Fruit fly (Drosophila melanogaster) whole organism, embryonic: ENCODE results near the gene cher.
A peak's percentile ranks its signal among the peaks of the same experiment; 100 is the strongest.

Source experiments
- ATbp ChIP-seq: fragments of 200-800 bp; sonication (Bioruptor generic); optimal IDR thresholded peaks from 2 replicates; lab custom pipeline; 2017; ENCODE audit warnings: missing biosample characterization, mild to moderate bottlenecking, missing genetic modification characterization, missing genetic modification reagents
- Atf3 ChIP-seq: fragments of 200-800 bp; sonication (Bioruptor generic); optimal IDR thresholded peaks from 3 replicates; lab custom pipeline; 2016; ENCODE audit warnings: missing biosample characterization, missing genetic modification characterization
- CG10274 ChIP-seq: fragments of 200-800 bp; sonication (Bioruptor generic); optimal IDR thresholded peaks from 3 replicates; lab custom pipeline; 2017; ENCODE audit warnings: missing biosample characterization, mild to moderate bottlenecking, missing genetic modification characterization
- CG10543 ChIP-seq: fragments of 200-800 bp; sonication (Bioruptor generic); optimal IDR thresholded peaks from 3 replicates; lab custom pipeline; 2017; ENCODE audit warnings: missing biosample characterization, mild to moderate bottlenecking, missing genetic modification characterization, moderate library complexity
- CG10654 ChIP-seq: fragments of 200-800 bp; sonication (Bioruptor generic); optimal IDR thresholded peaks from 2 replicates; lab custom pipeline; 2016; ENCODE audit warnings: missing biosample characterization, missing genetic modification characterization
- CG13287 ChIP-seq: fragments of 200-800 bp; sonication (Bioruptor generic); IDR thresholded peaks from 2 replicates; pipeline ENCODE4 v1.3.6; 2022; ENCODE audit warnings: missing biosample characterization, missing genetic modification characterization; ENCODE audit not compliant: partially characterized antibody
- CG13296 ChIP-seq: fragments of 200-800 bp; sonication (Bioruptor generic); optimal IDR thresholded peaks from 3 replicates; lab custom pipeline; 2018; ENCODE audit warnings: missing biosample characterization, mild to moderate bottlenecking, missing genetic modification characterization
- CG14441 ChIP-seq: fragments of 200-800 bp; sonication (Bioruptor generic); IDR thresholded peaks from 2 replicates; pipeline ENCODE4 v1.3.6; 2022; ENCODE audit warnings: missing biosample characterization, missing genetic modification characterization
- CG17361 ChIP-seq: fragments of 200-800 bp; sonication (Bioruptor generic); IDR thresholded peaks from 3 replicates; pipeline ENCODE4 v1.3.6; 2022; ENCODE audit warnings: missing biosample characterization, missing genetic modification characterization
- CG18262 ChIP-seq: fragments of 200-800 bp; optimal IDR thresholded peaks from 3 replicates; lab custom pipeline; 2019; ENCODE audit warnings: missing biosample characterization, mild to moderate bottlenecking, missing genetic modification characterization, moderate library complexity
- CG3726 ChIP-seq: fragments of 200-800 bp; sonication (Bioruptor generic); IDR thresholded peaks from 3 replicates; pipeline ENCODE4, ENCODE4 v1.3.6; 2022; ENCODE audit warnings: missing biosample characterization, missing genetic modification characterization
- CG4360 ChIP-seq: fragments of 200-800 bp; sonication (Bioruptor generic); IDR thresholded peaks from 2 replicates; pipeline ENCODE4 v1.3.6; 2022; ENCODE audit warnings: missing biosample characterization, missing genetic modification characterization
- CG7357 ChIP-seq: fragments of 200-800 bp; sonication (Bioruptor generic); IDR thresholded peaks from 3 replicates; pipeline ENCODE4 v1.3.6; 2022; ENCODE audit warnings: missing biosample characterization, missing genetic modification characterization
- CG7556 ChIP-seq: fragments of 200-800 bp; sonication (Bioruptor generic); optimal IDR thresholded peaks from 2 replicates; lab custom pipeline; 2017; ENCODE audit warnings: missing biosample characterization, mild to moderate bottlenecking, missing genetic modification characterization
- CG7745 ChIP-seq: fragments of 200-800 bp; sonication (Bioruptor generic); optimal IDR thresholded peaks from 2 replicates; lab custom pipeline; 2018; ENCODE audit warnings: missing biosample characterization, mild to moderate bottlenecking, missing genetic modification characterization, moderate library complexity
- CG7839 ChIP-seq: fragments of 200-800 bp; sonication (Bioruptor generic); optimal IDR thresholded peaks from 3 replicates; lab custom pipeline; 2018; ENCODE audit warnings: missing biosample characterization, mild to moderate bottlenecking, missing genetic modification characterization, moderate library complexity
- CG8765 ChIP-seq: fragments of 200-800 bp; sonication (Bioruptor generic); IDR thresholded peaks from 2 replicates; pipeline ENCODE4 v1.3.6; 2022; ENCODE audit warnings: missing biosample characterization, missing genetic modification characterization
- D19A ChIP-seq: fragments of 200-800 bp; optimal IDR thresholded peaks from 3 replicates; lab custom pipeline; 2019; ENCODE audit warnings: missing biosample characterization, mild to moderate bottlenecking, missing genetic modification characterization, moderate library complexity
- Deaf1 ChIP-seq: fragments of 200-800 bp; optimal IDR thresholded peaks from 3 replicates; lab custom pipeline; 2019; ENCODE audit warnings: missing biosample characterization, mild to moderate bottlenecking, missing genetic modification characterization, moderate library complexity
- Ets65A ChIP-seq: fragments of 200-800 bp; sonication (Bioruptor generic); peaks from one replicate; lab custom pipeline; 2016; ENCODE audit warnings: missing biosample characterization, missing genetic modification characterization
- Hsf ChIP-seq: fragments of 200-800 bp; sonication (Bioruptor generic); optimal IDR thresholded peaks from 3 replicates; lab custom pipeline; 2016; ENCODE audit warnings: missing biosample characterization, missing genetic modification characterization
- Lhr ChIP-seq: fragments of 200-800 bp; sonication (Bioruptor generic); optimal IDR thresholded peaks from 3 replicates; lab custom pipeline; 2017; ENCODE audit warnings: mild to moderate bottlenecking, missing biosample characterization, missing genetic modification reagents, missing genetic modification characterization
- Med ChIP-seq: fragments of 200-800 bp; sonication (Bioruptor generic); peaks from one replicate; lab custom pipeline; 2016; ENCODE audit warnings: missing biosample characterization, missing genetic modification characterization, mild to moderate bottlenecking, inconsistent platforms, moderate library complexity
- Trl ChIP-seq, 3 experiments: fragments of >200 bp in 2 of 3; fragments of 200-800 bp in 1 of 3; sonication (Bioruptor generic) in 1 of 3; optimal IDR thresholded peaks; 2 replicates in 1 of 3; 3 replicates in 2 of 3; lab custom pipeline; 2016 to 2017; ENCODE audit warnings: missing biosample characterization in 1 of 3, missing genetic modification characterization in 1 of 3
- aop ChIP-seq: fragments of 200-800 bp; sonication (Bioruptor generic); IDR thresholded peaks from 2 replicates; pipeline ENCODE4 v1.3.6; 2022; ENCODE audit warnings: missing biosample characterization, missing genetic modification characterization
- ash1 ChIP-seq: fragments of 200-800 bp; sonication (Bioruptor generic); optimal IDR thresholded peaks from 2 replicates; lab custom pipeline; 2018; ENCODE audit warnings: missing biosample characterization, mild to moderate bottlenecking, missing genetic modification characterization
- bsh ChIP-seq, 2 experiments: fragments of 200-800 bp; sonication (Bioruptor generic); optimal IDR thresholded peaks; 2 replicates each; lab custom pipeline; 2017 to 2018; ENCODE audit warnings: mild to moderate bottlenecking in 2 of 2, missing biosample characterization in 2 of 2, missing genetic modification characterization in 2 of 2, moderate library complexity in 1 of 2
- caup ChIP-seq: fragments of 200-800 bp; sonication (Bioruptor generic); optimal IDR thresholded peaks from 3 replicates; lab custom pipeline; 2017; ENCODE audit warnings: missing biosample characterization, mild to moderate bottlenecking, missing genetic modification characterization, moderate library complexity; ENCODE audit not compliant: severe bottlenecking
- cg ChIP-seq: fragments of 200-800 bp; sonication (Bioruptor generic); optimal IDR thresholded peaks from 3 replicates; lab custom pipeline; 2019; ENCODE audit warnings: missing biosample characterization, mild to moderate bottlenecking, missing genetic modification characterization, moderate library complexity
- croc ChIP-seq: fragments of 200-800 bp; sonication (Bioruptor generic); conservative IDR thresholded peaks from 3 replicates; pipeline ENCODE4 v1.3.6; 2022; ENCODE audit warnings: missing biosample characterization, missing genetic modification characterization
- crp ChIP-seq, 2 experiments: fragments of 200-800 bp; sonication (Bioruptor generic); optimal IDR thresholded peaks; 2 replicates in 1 of 2; 3 replicates in 1 of 2; lab custom pipeline; 2017; ENCODE audit warnings: missing biosample characterization in 2 of 2, missing genetic modification characterization in 2 of 2, mild to moderate bottlenecking in 1 of 2, moderate library complexity in 1 of 2
- gce ChIP-seq: fragments of 200-800 bp; sonication (Bioruptor generic); IDR thresholded peaks from 3 replicates; pipeline ENCODE4 v1.3.6; 2022; ENCODE audit warnings: missing biosample characterization, missing genetic modification characterization
- h ChIP-seq: fragments of >200 bp; optimal IDR thresholded peaks from 2 replicates; lab custom pipeline; 2017
- ind ChIP-seq: fragments of 200-800 bp; sonication (Bioruptor generic); optimal IDR thresholded peaks from 3 replicates; lab custom pipeline; 2016; ENCODE audit warnings: missing biosample characterization, missing genetic modification characterization
- kni ChIP-seq: fragments of 200-800 bp; sonication (Bioruptor generic); optimal IDR thresholded peaks from 3 replicates; lab custom pipeline; 2017; ENCODE audit warnings: mild to moderate bottlenecking, missing biosample characterization, missing genetic modification reagents, missing genetic modification characterization
- lbe ChIP-seq: fragments of 200-800 bp; sonication (Bioruptor generic); optimal IDR thresholded peaks from 2 replicates; lab custom pipeline; 2016; ENCODE audit warnings: missing biosample characterization, mild to moderate bottlenecking, missing genetic modification characterization
- nom ChIP-seq: fragments of 200-800 bp; sonication (Bioruptor generic); optimal IDR thresholded peaks from 2 replicates; lab custom pipeline; 2017; ENCODE audit warnings: missing biosample characterization, missing genetic modification characterization, mild to moderate bottlenecking, moderate library complexity, missing genetic modification reagents
- otp ChIP-seq: fragments of 200-800 bp; sonication (Bioruptor generic); IDR thresholded peaks from 3 replicates; pipeline ENCODE4, ENCODE4 v1.3.6; 2022; ENCODE audit warnings: missing biosample characterization, missing genetic modification characterization
- pum ChIP-seq: fragments of 200-800 bp; sonication (Bioruptor generic); optimal IDR thresholded peaks from 2 replicates; lab custom pipeline; 2016; ENCODE audit warnings: missing biosample characterization, missing genetic modification characterization
- row ChIP-seq: fragments of 200-800 bp; sonication (Bioruptor generic); IDR thresholded peaks from 3 replicates; pipeline ENCODE4 v1.3.6; 2022; ENCODE audit warnings: missing biosample characterization, missing genetic modification characterization
- sens ChIP-seq: fragments of 200-800 bp; sonication (Bioruptor generic); peaks from one replicate; lab custom pipeline; 2016; ENCODE audit warnings: missing biosample characterization, missing genetic modification characterization
- sqz ChIP-seq: fragments of 200-800 bp; sonication (Bioruptor generic); optimal IDR thresholded peaks from 3 replicates; lab custom pipeline; 2018; ENCODE audit warnings: missing biosample characterization, mild to moderate bottlenecking, missing genetic modification characterization
- stwl ChIP-seq: fragments of 200-800 bp; sonication (Bioruptor generic); optimal IDR thresholded peaks from 3 replicates; lab custom pipeline; 2018; ENCODE audit warnings: missing biosample characterization, mild to moderate bottlenecking, missing genetic modification characterization, moderate library complexity
- toy ChIP-seq: fragments of 200-800 bp; sonication (Bioruptor generic); IDR thresholded peaks from 2 replicates; pipeline ENCODE4 v1.3.6; 2022; ENCODE audit warnings: missing biosample characterization, missing genetic modification characterization
- trem ChIP-seq: fragments of 200-800 bp; optimal IDR thresholded peaks from 3 replicates; lab custom pipeline; 2019; ENCODE audit warnings: missing biosample characterization, mild to moderate bottlenecking, missing genetic modification characterization, moderate library complexity
- twi ChIP-seq: fragments of 200-800 bp; optimal IDR thresholded peaks from 2 replicates; lab custom pipeline; 2019; ENCODE audit warnings: missing biosample characterization, mild to moderate bottlenecking, missing genetic modification characterization, moderate library complexity
- tx ChIP-seq: fragments of 200-800 bp; sonication (Bioruptor generic); optimal IDR thresholded peaks from 2 replicates; lab custom pipeline; 2016; ENCODE audit warnings: missing biosample characterization, missing genetic modification characterization

The cher gene

DNA sequence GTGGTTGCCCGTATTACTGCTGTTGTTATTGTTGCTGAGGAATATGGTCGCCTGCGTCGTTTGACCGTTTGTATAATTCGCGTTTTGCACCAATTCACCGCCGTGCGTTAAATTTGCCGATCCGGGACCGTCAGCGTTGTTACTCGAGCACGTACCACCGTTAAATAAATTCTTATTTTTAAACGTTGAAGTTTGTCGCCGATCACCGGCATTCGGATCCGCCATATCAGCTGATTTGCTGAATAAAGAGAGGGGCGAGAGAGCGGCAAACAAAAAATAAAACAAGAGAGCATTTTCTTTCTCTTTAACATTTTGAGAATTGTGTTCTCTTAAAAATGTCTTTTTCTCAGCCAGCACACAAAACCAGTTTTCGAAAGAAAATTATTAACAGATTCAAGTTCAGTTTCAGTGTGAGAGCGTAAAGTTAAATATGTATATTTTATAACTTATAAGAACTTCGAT, 6.2 kb downstream of the cher start (continued):
- TF ChIP-seq lbe (GFP tag; lab: Kevin White, UChicago) (peak; percentile 62), tx (GFP tag; lab: Kevin White, UChicago) (no peak), Deaf1 (tag; lab: Kevin White, UChicago) (peak; percentile 85), Lhr (GFP tag; lab: Kevin White, UChicago) (no peak), Trl (optimal IDR thresholded peaks at IDR 0.05; lab: Kevin White, UChicago) (peak; percentile 90 to 91), Trl (GFP tag; optimal IDR thresholded peaks at IDR 0.05; lab: Kevin White, UChicago) (no peak), CG7745 (tag; lab: Kevin White, UChicago) (peak; percentile 35), cg (GFP tag; lab: Kevin White, UChicago) (peak; percentile 43), CG4360 (GFP tag; lab: Robert Waterston, UW) (peak; percentile 62; the same call in 1 of the 2 replicates), sens (GFP tag; lab: Kevin White, UChicago) (peak; percentile 42), ash1 (GFP tag; lab: Kevin White, UChicago) (peak; percentile 7), CG7839 (tag; lab: Kevin White, UChicago) (no peak), crp (GFP tag; optimal IDR thresholded peaks at IDR 0.05; lab: Kevin White, UChicago) (peak in 1 of 2 experiments; percentile 70), CG13296 (GFP tag; lab: Kevin White, UChicago) (peak; percentile 18), CG10543 (GFP tag; lab: Kevin White, UChicago) (peak; percentile 50), stwl (peak; percentile 18), CG13287 (GFP tag; lab: Robert Waterston, UW) (peak; percentile 60), twi (tag; lab: Kevin White, UChicago) (no peak), gce (0 out of 3 replicates have a peak, but pooled peaks have one; percentile 27)

DNA sequence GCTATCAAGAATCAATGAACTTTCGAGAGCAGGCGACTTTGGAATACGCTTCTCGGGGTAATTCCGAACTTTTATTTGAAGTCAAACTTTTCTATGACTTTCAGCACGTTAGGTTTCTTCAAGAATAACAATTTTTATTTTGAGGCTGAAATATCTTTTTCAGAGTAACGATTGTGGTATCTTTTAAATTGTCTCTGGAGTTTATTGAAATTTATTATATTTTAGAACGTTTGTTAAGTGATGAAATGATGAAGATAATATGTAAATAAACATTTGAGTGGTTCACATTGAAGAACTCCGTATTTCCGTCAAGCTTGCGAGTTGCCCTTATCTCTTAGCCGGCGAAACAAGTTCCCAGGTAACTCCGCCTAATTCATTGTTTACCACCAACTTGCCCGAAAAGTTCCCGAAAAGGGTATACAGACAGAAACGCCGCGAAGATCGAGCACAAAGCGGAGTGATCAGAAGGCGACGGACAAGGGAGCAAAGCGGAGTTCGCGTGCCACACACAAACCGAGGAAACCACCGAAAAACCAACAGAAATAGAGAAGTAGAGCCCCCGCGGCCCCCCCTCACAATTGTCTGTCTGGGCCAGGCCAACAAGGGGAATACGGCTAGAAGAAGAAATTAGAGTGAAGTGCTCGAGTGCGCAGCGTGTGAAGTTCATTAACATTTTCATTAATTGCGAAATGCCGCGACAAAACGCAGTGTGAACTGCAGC, 7.4 kb downstream of the cher start:
- TF ChIP-seq stwl (no peak), kni (GFP tag; lab: Kevin White, UChicago) (peak; percentile 61), CG10543 (GFP tag; lab: Kevin White, UChicago) (no peak), bsh (GFP tag; optimal IDR thresholded peaks at IDR 0.05; lab: Kevin White, UChicago) (peak in 1 of 2 experiments; percentile 55), toy (GFP tag; lab: Robert Waterston, UW) (no peak), Med (GFP tag; lab: Kevin White, UChicago) (peak; percentile 74), CG14441 (GFP tag; lab: Robert Waterston, UW) (no peak), croc (GFP tag; lab: Robert Waterston, UW) (no peak), CG7556 (GFP tag; lab: Kevin White, UChicago) (peak; percentile 31), ind (no peak), D19A (peak; percentile 95), sqz (GFP tag; lab: Kevin White, UChicago) (no peak), CG3726 (GFP tag; lab: Robert Waterston, UW) (0 out of 3 replicates have a peak, but pooled peaks have one; percentile 5), CG10654 (GFP tag; lab: Kevin White, UChicago) (no peak), row (GFP tag; lab: Robert Waterston, UW) (peak; percentile 53; the same call in 2 of the 3 replicates), CG17361 (peak; percentile 69; the same call in 2 of the 3 replicates), Ets65A (GFP tag; lab: Kevin White, UChicago) (no peak), Hsf (GFP tag; lab: Kevin White, UChicago) (peak; percentile 11), otp (GFP tag; lab: Robert Waterston, UW) (0 out of 3 replicates have a peak, but pooled peaks have one; percentile 35), aop (GFP tag; lab: Robert Waterston, UW) (no peak), ATbp (GFP tag; lab: Kevin White, UChicago) (no peak), nom (GFP tag; lab: Kevin White, UChicago) (peak; percentile 25), Atf3 (GFP tag; lab: Kevin White, UChicago) (no peak), trem (tag; lab: Kevin White, UChicago) (peak; percentile 36), CG7357 (no peak), h (lab: Kevin White, UChicago) (no peak), CG10274 (GFP tag; lab: Kevin White, UChicago) (peak; percentile 79), CG4360 (GFP tag; lab: Robert Waterston, UW) (no peak), CG8765 (no peak), caup (GFP tag; lab: Kevin White, UChicago) (no peak), pum (GFP tag; lab: Kevin White, UChicago) (peak; percentile 8), CG18262 (tag; lab: Kevin White, UChicago) (peak; percentile 75)
